Fruit fly (Drosophila melanogaster) whole organism, embryonic: ENCODE results near the gene Liprin-alpha.

Experiments used
- ATbp ChIP-seq: fragments of 200-800 bp; sonication (Bioruptor generic); optimal IDR thresholded peaks from 2 replicates; lab custom pipeline; 2017; ENCODE audit warnings: missing biosample characterization, mild to moderate bottlenecking, missing genetic modification characterization, missing genetic modification reagents
- Abd-B ChIP-seq: fragments of 200-800 bp; sonication (Bioruptor generic); optimal IDR thresholded peaks from 2 replicates; lab custom pipeline; 2018; ENCODE audit warnings: missing biosample characterization, mild to moderate bottlenecking, missing genetic modification characterization, moderate library complexity
- Antp ChIP-seq: fragments of 200-800 bp; sonication (Bioruptor generic); optimal IDR thresholded peaks from 3 replicates; lab custom pipeline; 2016; ENCODE audit warnings: missing biosample characterization, missing genetic modification characterization
- Awh ChIP-seq: fragments of 200-800 bp; sonication (Bioruptor generic); IDR thresholded peaks from 2 replicates; pipeline ENCODE4, ENCODE4 v1.3.6; 2022; ENCODE audit warnings: missing biosample characterization, missing genetic modification characterization
- CG10209 ChIP-seq: fragments of 200-800 bp; sonication (Bioruptor generic); optimal IDR thresholded peaks from 3 replicates; lab custom pipeline; 2017; ENCODE audit warnings: missing biosample characterization, mild to moderate bottlenecking, missing genetic modification characterization, missing genetic modification reagents
- CG10274 ChIP-seq: fragments of 200-800 bp; sonication (Bioruptor generic); optimal IDR thresholded peaks from 3 replicates; lab custom pipeline; 2017; ENCODE audit warnings: missing biosample characterization, mild to moderate bottlenecking, missing genetic modification characterization
- CG10654 ChIP-seq: fragments of 200-800 bp; sonication (Bioruptor generic); optimal IDR thresholded peaks from 2 replicates; lab custom pipeline; 2016; ENCODE audit warnings: missing biosample characterization, missing genetic modification characterization
- CG12299 ChIP-seq: fragments of 200-800 bp; sonication (Bioruptor generic); optimal IDR thresholded peaks from 2 replicates; lab custom pipeline; 2018; ENCODE audit warnings: missing biosample characterization, mild to moderate bottlenecking, missing genetic modification characterization
- CG13775 ChIP-seq: fragments of 200-800 bp; sonication (Bioruptor generic); optimal IDR thresholded peaks from 3 replicates; lab custom pipeline; 2017; ENCODE audit warnings: missing biosample characterization, mild to moderate bottlenecking, missing genetic modification characterization
- CG14710 ChIP-seq: fragments of 200-800 bp; sonication (Bioruptor generic); optimal IDR thresholded peaks from 3 replicates; lab custom pipeline; 2019; ENCODE audit warnings: missing biosample characterization, mild to moderate bottlenecking, missing genetic modification characterization, moderate library complexity
- CG2120 ChIP-seq: fragments of 200-800 bp; sonication (Bioruptor generic); optimal IDR thresholded peaks from 3 replicates; lab custom pipeline; 2016; ENCODE audit warnings: missing biosample characterization, missing genetic modification characterization
- CG2712 ChIP-seq: fragments of 200-800 bp; optimal IDR thresholded peaks from 3 replicates; lab custom pipeline; 2019; ENCODE audit warnings: missing biosample characterization, mild to moderate bottlenecking, missing genetic modification characterization, moderate library complexity
- CG3065 ChIP-seq: fragments of 200-800 bp; sonication (Bioruptor generic); optimal IDR thresholded peaks from 2 replicates; lab custom pipeline; 2016; ENCODE audit warnings: missing biosample characterization, missing genetic modification characterization
- CG43689 ChIP-seq: fragments of 200-800 bp; sonication (Bioruptor generic); IDR thresholded peaks from 2 replicates; pipeline ENCODE4 v1.3.6; 2022; ENCODE audit warnings: missing biosample characterization, missing genetic modification characterization
- CG4617 ChIP-seq: fragments of 200-800 bp; sonication (Bioruptor generic); optimal IDR thresholded peaks from 3 replicates; lab custom pipeline; 2016; ENCODE audit warnings: missing biosample characterization, missing genetic modification characterization, borderline replicate concordance
- CG6765 ChIP-seq: fragments of 200-800 bp; sonication (Bioruptor generic); optimal IDR thresholded peaks from 3 replicates; lab custom pipeline; 2017; ENCODE audit warnings: missing biosample characterization, mild to moderate bottlenecking, missing genetic modification characterization
- CG6854 ChIP-seq: fragments of 200-800 bp; sonication (Bioruptor generic); optimal IDR thresholded peaks from 3 replicates; lab custom pipeline; 2017; ENCODE audit warnings: missing biosample characterization, mild to moderate bottlenecking, missing genetic modification characterization
- CG7745 ChIP-seq: fragments of 200-800 bp; sonication (Bioruptor generic); optimal IDR thresholded peaks from 2 replicates; lab custom pipeline; 2018; ENCODE audit warnings: missing biosample characterization, mild to moderate bottlenecking, missing genetic modification characterization, moderate library complexity
- CG8924 ChIP-seq: fragments of 200-800 bp; optimal IDR thresholded peaks from 3 replicates; lab custom pipeline; 2019; ENCODE audit warnings: missing biosample characterization, mild to moderate bottlenecking, missing genetic modification characterization, moderate library complexity
- CoRest ChIP-seq: fragments of 200-800 bp; sonication (Bioruptor generic); optimal IDR thresholded peaks from 3 replicates; lab custom pipeline; 2018; ENCODE audit warnings: missing biosample characterization, mild to moderate bottlenecking, missing genetic modification characterization, moderate library complexity
- D19A ChIP-seq: fragments of 200-800 bp; optimal IDR thresholded peaks from 3 replicates; lab custom pipeline; 2019; ENCODE audit warnings: missing biosample characterization, mild to moderate bottlenecking, missing genetic modification characterization, moderate library complexity
- Dad ChIP-seq: fragments of 200-800 bp; sonication (Bioruptor generic); optimal IDR thresholded peaks from 3 replicates; lab custom pipeline; 2016; ENCODE audit warnings: missing biosample characterization, missing genetic modification characterization
- Dp ChIP-seq: fragments of 200-800 bp; sonication (Bioruptor generic); optimal IDR thresholded peaks from 2 replicates; lab custom pipeline; 2018; ENCODE audit warnings: missing biosample characterization, mild to moderate bottlenecking, missing genetic modification characterization, moderate library complexity
- Eip74EF ChIP-seq, 2 experiments: fragments of 200-800 bp in 1 of 2; fragments of >200 bp in 1 of 2; sonication (Bioruptor generic) in 1 of 2; optimal IDR thresholded peaks; 2 replicates each; lab custom pipeline; 2017 to 2019; ENCODE audit warnings: missing biosample characterization in 2 of 2, missing genetic modification characterization in 2 of 2, mild to moderate bottlenecking in 1 of 2, moderate library complexity in 1 of 2
- Hr51 ChIP-seq, 2 experiments: fragments of 200-800 bp; sonication (Bioruptor generic); optimal IDR thresholded peaks; 2 replicates in 1 of 2; 3 replicates in 1 of 2; lab custom pipeline; 2016 to 2018; ENCODE audit warnings: missing biosample characterization in 2 of 2, missing genetic modification characterization in 2 of 2, mild to moderate bottlenecking in 1 of 2, moderate library complexity in 1 of 2
- Lhr ChIP-seq: fragments of 200-800 bp; sonication (Bioruptor generic); optimal IDR thresholded peaks from 3 replicates; lab custom pipeline; 2017; ENCODE audit warnings: mild to moderate bottlenecking, missing biosample characterization, missing genetic modification reagents, missing genetic modification characterization
- Ssrp ChIP-seq: fragments of 200-800 bp; sonication (Bioruptor generic); optimal IDR thresholded peaks from 2 replicates; lab custom pipeline; 2018; ENCODE audit warnings: missing biosample characterization, mild to moderate bottlenecking, missing genetic modification characterization, moderate library complexity
- Xrp1 ChIP-seq: fragments of 200-800 bp; sonication (Bioruptor generic); IDR thresholded peaks from 2 replicates; pipeline ENCODE4 v1.3.6; 2022; ENCODE audit warnings: missing biosample characterization, missing genetic modification characterization
- ab ChIP-seq: fragments of 200-800 bp; sonication (Bioruptor generic); optimal IDR thresholded peaks from 2 replicates; lab custom pipeline; 2016; ENCODE audit warnings: missing biosample characterization, missing genetic modification characterization
- bbx ChIP-seq: fragments of 200-800 bp; sonication (Bioruptor generic); IDR thresholded peaks from 2 replicates; pipeline ENCODE4 v1.3.6; 2022; ENCODE audit warnings: missing biosample characterization, missing genetic modification characterization; ENCODE audit not compliant: partially characterized antibody
- chif ChIP-seq, 2 experiments: fragments of 200-800 bp; sonication (Bioruptor generic); optimal IDR thresholded peaks; 3 replicates each; lab custom pipeline; 2016; ENCODE audit warnings: missing biosample characterization in 2 of 2, missing genetic modification characterization in 2 of 2
- chn ChIP-seq: fragments of 200-800 bp; sonication (Bioruptor generic); optimal IDR thresholded peaks from 2 replicates; lab custom pipeline; 2016; ENCODE audit warnings: missing biosample characterization, missing genetic modification characterization
- dysf ChIP-seq: fragments of 200-800 bp; sonication (Bioruptor generic); IDR thresholded peaks from 3 replicates; pipeline ENCODE4 v1.3.6; 2022; ENCODE audit warnings: missing biosample characterization, missing genetic modification characterization
- fd3F ChIP-seq: fragments of 200-800 bp; sonication (Bioruptor generic); optimal IDR thresholded peaks from 2 replicates; lab custom pipeline; 2018; ENCODE audit warnings: missing biosample characterization, mild to moderate bottlenecking, missing genetic modification characterization, moderate library complexity
- ham ChIP-seq: fragments of 200-800 bp; sonication (Bioruptor generic); IDR thresholded peaks from 2 replicates; pipeline ENCODE4 v1.3.6; 2022; ENCODE audit warnings: missing biosample characterization, missing genetic modification characterization
- kah ChIP-seq: fragments of 200-800 bp; sonication (Bioruptor generic); optimal IDR thresholded peaks from 2 replicates; lab custom pipeline; 2018; ENCODE audit warnings: missing biosample characterization, mild to moderate bottlenecking, missing genetic modification characterization
- nerfin-1 ChIP-seq: fragments of 200-800 bp; sonication (Bioruptor generic); optimal IDR thresholded peaks from 3 replicates; lab custom pipeline; 2019; ENCODE audit warnings: missing biosample characterization, mild to moderate bottlenecking, missing genetic modification characterization, moderate library complexity
- pfk ChIP-seq: fragments of 200-800 bp; sonication (Bioruptor generic); optimal IDR thresholded peaks from 2 replicates; lab custom pipeline; 2018; ENCODE audit warnings: missing biosample characterization, mild to moderate bottlenecking, missing genetic modification characterization, moderate library complexity
- ro ChIP-seq: fragments of 200-800 bp; sonication (Bioruptor generic); IDR thresholded peaks from 2 replicates; pipeline ENCODE4 v1.3.6; 2022; ENCODE audit warnings: missing biosample characterization, missing genetic modification characterization
- run ChIP-seq: fragments of 200-800 bp; sonication (Bioruptor generic); optimal IDR thresholded peaks from 3 replicates; lab custom pipeline; 2018; ENCODE audit warnings: missing biosample characterization, mild to moderate bottlenecking, missing genetic modification characterization
- sc ChIP-seq, 3 experiments: fragments of >200 bp in 2 of 3; fragments of 200-800 bp in 1 of 3; sonication (Bioruptor generic) in 1 of 3; optimal IDR thresholded peaks; 2 replicates in 2 of 3; 3 replicates in 1 of 3; lab custom pipeline; 2017; ENCODE audit warnings: mild to moderate bottlenecking in 1 of 3, missing biosample characterization in 1 of 3, missing genetic modification characterization in 1 of 3, missing genetic modification reagents in 1 of 3
- schlank ChIP-seq: fragments of 200-800 bp; sonication (Bioruptor generic); optimal IDR thresholded peaks from 2 replicates; lab custom pipeline; 2018; ENCODE audit warnings: missing biosample characterization, mild to moderate bottlenecking, missing genetic modification characterization
- seq ChIP-seq: fragments of 200-800 bp; sonication (Bioruptor generic); IDR thresholded peaks from 2 replicates; pipeline ENCODE4 v1.3.6; 2022; ENCODE audit warnings: missing biosample characterization, missing genetic modification characterization
- trh ChIP-seq: fragments of 200-800 bp; sonication (Bioruptor generic); optimal IDR thresholded peaks from 2 replicates; lab custom pipeline; 2016; ENCODE audit warnings: missing biosample characterization, missing genetic modification characterization
- tx ChIP-seq: fragments of 200-800 bp; sonication (Bioruptor generic); optimal IDR thresholded peaks from 2 replicates; lab custom pipeline; 2016; ENCODE audit warnings: missing biosample characterization, missing genetic modification characterization
- vvl ChIP-seq: fragments of 200-800 bp; sonication (Bioruptor generic); IDR thresholded peaks from 2 replicates; pipeline ENCODE4 v1.3.6; 2022; ENCODE audit warnings: missing biosample characterization, missing genetic modification characterization
- yki ChIP-seq: fragments of >200 bp; optimal IDR thresholded peaks from 3 replicates; lab custom pipeline; 2018
- zen ChIP-seq: fragments of 200-800 bp; sonication (Bioruptor generic); optimal IDR thresholded peaks from 3 replicates; lab custom pipeline; 2018; ENCODE audit warnings: missing biosample characterization, mild to moderate bottlenecking, missing genetic modification characterization, moderate library complexity
- zen2 ChIP-seq: fragments of 200-800 bp; sonication (Bioruptor generic); IDR thresholded peaks from 3 replicates; pipeline ENCODE4 v1.3.6; 2022; ENCODE audit warnings: missing biosample characterization, missing genetic modification characterization; ENCODE audit not compliant: partially characterized antibody

Liprin-alpha gene

dm6 chr2L:6693794-6694254 lies 29.9 kb upstream of the Liprin-alpha start (continued):
- TF ChIP-seq Abd-B (GFP tag; lab: Kevin White, UChicago) (peak; percentile 34), run (tag; lab: Kevin White, UChicago) (no peak), tx (no peak), Ssrp (tag; lab: Kevin White, UChicago) (peak; percentile 53), fd3F (GFP tag; lab: Kevin White, UChicago) (no peak), Eip74EF (GFP tag; optimal IDR thresholded peaks at IDR 0.05; lab: Kevin White, UChicago) (peak in 1 of 2 experiments; percentile 68), CoRest (tag; lab: Kevin White, UChicago) (peak; percentile 71), seq (GFP tag; lab: Robert Waterston, UW) (no peak), D19A (tag; lab: Kevin White, UChicago) (peak; percentile 72), chn (GFP tag; lab: Kevin White, UChicago) (no peak), ro (GFP tag; lab: Robert Waterston, UW) (no peak), CG2120 (GFP tag; lab: Kevin White, UChicago) (peak; percentile 27), Dad (no peak), CG12299 (tag; lab: Kevin White, UChicago) (peak; percentile 12), trh (no peak), bbx (GFP tag; lab: Robert Waterston, UW) (no peak), Xrp1 (peak; percentile 55; the same call in 1 of the 2 replicates), zen (no peak), CG43689 (no peak), Lhr (GFP tag; lab: Kevin White, UChicago) (no peak), ATbp (GFP tag; lab: Kevin White, UChicago) (peak; percentile 39), CG8924 (peak; percentile 72), vvl (GFP tag; lab: Robert Waterston, UW) (0 out of 2 replicates have a peak, but pooled peaks have one; percentile 12), CG10274 (no peak), dysf (GFP tag; lab: Robert Waterston, UW) (0 out of 3 replicates have a peak, but pooled peaks have one; percentile 39), CG3065 (GFP tag; lab: Kevin White, UChicago) (no peak), schlank (tag; lab: Kevin White, UChicago) (no peak), CG10209 (peak; percentile 48), CG2712 (peak; percentile 77), CG6765 (GFP tag; lab: Kevin White, UChicago) (no peak), Hr51 (GFP tag; optimal IDR thresholded peaks at IDR 0.05; lab: Kevin White, UChicago) (peak in 1 of 2 experiments; percentile 78), CG7745 (tag; lab: Kevin White, UChicago) (no peak), pfk (GFP tag; lab: Kevin White, UChicago) (no peak), Dp (GFP tag; lab: Kevin White, UChicago) (no peak), CG4617 (GFP tag; lab: Kevin White, UChicago) (no peak), Awh (GFP tag; lab: Robert Waterston, UW) (no peak), yki (lab: Kevin White, UChicago) (no peak), zen2 (GFP tag; lab: Robert Waterston, UW) (no peak), CG10654 (no peak), CG14710 (peak; percentile 63), ab (GFP tag; lab: Kevin White, UChicago) (no peak), chif (GFP tag; optimal IDR thresholded peaks at IDR 0.05; lab: Kevin White, UChicago) (peak in 1 of 2 experiments; percentile 44), CG6854 (peak; percentile 36), ham (no peak), kah (GFP tag; lab: Kevin White, UChicago) (no peak), sc (optimal IDR thresholded peaks at IDR 0.05; lab: Kevin White, UChicago) (no peak), sc (GFP tag; optimal IDR thresholded peaks at IDR 0.05; lab: Kevin White, UChicago) (peak; percentile 37), CG13775 (GFP tag; lab: Kevin White, UChicago) (peak; percentile 41), Antp (no peak), nerfin-1 (tag; lab: Kevin White, UChicago) (peak; percentile 54)
